Worm (Caenorhabditis elegans) whole organism, young adult: ENCODE measurements around the gene nhr-111.

Experiments
- Y79H2A.3 ChIP-seq: fragments of 200-800 bp; sonication (Bioruptor generic); conservative IDR thresholded peaks from 2 replicates; pipeline ENCODE4 v1.3.6; 2022; ENCODE audit warnings: missing genetic modification reagents, missing genetic modification characterization, missing compliant biosample characterization
- mel-28 ChIP-seq: sonication (generic microtip); optimal IDR thresholded peaks from 2 replicates; lab custom pipeline; 2016; ENCODE audit warnings: borderline replicate concordance, mild to moderate bottlenecking, missing genetic modification characterization, missing compliant biosample characterization
- ztf-26 ChIP-seq: sonication (generic microtip); optimal IDR thresholded peaks from 2 replicates; lab custom pipeline; 2017; ENCODE audit warnings: missing genetic modification characterization, missing compliant biosample characterization

ce11 chrV:16118601-16119000, 6.0 kb downstream of the nhr-111 start, which contains the start of gene str-103:
- no peak for TF ChIP-seq mel-28 (tag; lab: Kevin White, UChicago)
- no peak for TF ChIP-seq ztf-26 (tag; lab: Kevin White, UChicago)
- no peak for TF ChIP-seq Y79H2A.3 (GFP tag; lab: Robert Waterston, UW)
